Worm (Caenorhabditis elegans) whole organism, L4 larva: ENCODE results near the gene mnk-1.

Source experiments
- D1046.2 ChIP-seq: fragments of 200-800 bp; sonication (Bioruptor generic); IDR thresholded peaks from 2 replicates; pipeline ENCODE4 v1.3.6; 2022; ENCODE audit warnings: missing genetic modification characterization, missing compliant biosample characterization
- F10B5.3 ChIP-seq: sonication (generic microtip); optimal IDR thresholded peaks from 2 replicates; lab custom pipeline; 2016; ENCODE audit warnings: mild to moderate bottlenecking, missing genetic modification characterization, missing compliant biosample characterization
- F26F4.8 ChIP-seq: fragments of 200-800 bp; sonication (Bioruptor generic); conservative IDR thresholded peaks from 2 replicates; pipeline ENCODE4 v1.3.6; 2022; ENCODE audit warnings: missing genetic modification characterization, missing compliant biosample characterization
- F44E2.7 ChIP-seq: fragments of 200-800 bp; sonication (Bioruptor generic); IDR thresholded peaks from 2 replicates; pipeline ENCODE4 v2.1.2; 2022; ENCODE audit warnings: missing genetic modification characterization, missing compliant biosample characterization
- F49E8.2 ChIP-seq: sonication (generic microtip); optimal IDR thresholded peaks from 2 replicates; lab custom pipeline; 2016; ENCODE audit warnings: missing compliant biosample characterization, mild to moderate bottlenecking, missing genetic modification characterization, borderline replicate concordance
- T26A8.4 ChIP-seq: fragments of 200-800 bp; sonication (Bioruptor generic); IDR thresholded peaks from 2 replicates; pipeline ENCODE4 v1.3.6; 2022; ENCODE audit warnings: missing genetic modification characterization, missing compliant biosample characterization
- Y48G9A.11 ChIP-seq: fragments of 200-800 bp; sonication (Bioruptor generic); IDR thresholded peaks from 2 replicates; pipeline ENCODE4 v1.3.6; 2022; ENCODE audit warnings: missing genetic modification reagents, missing genetic modification characterization, missing compliant biosample characterization
- Y75B8A.6 ChIP-seq: fragments of 200-800 bp; sonication (Bioruptor generic); IDR thresholded peaks from 2 replicates; pipeline ENCODE4 v1.3.6; 2022; ENCODE audit warnings: missing genetic modification reagents, missing genetic modification characterization, missing compliant biosample characterization
- aha-1 ChIP-seq: fragments of 150-350 bp; peaks from one replicate; lab custom pipeline; 2014; ENCODE audit warnings: missing biosample characterization, missing genetic modification characterization
- aly-2 ChIP-seq: sonication (generic microtip); optimal IDR thresholded peaks from 2 replicates; lab custom pipeline; 2018; ENCODE audit warnings: missing biosample characterization, missing genetic modification characterization
- ama-1 ChIP-seq: fragments of 150-350 bp; optimal IDR thresholded peaks from 2 replicates; lab custom pipeline; 2014; ENCODE audit warnings: inconsistent platforms, mixed read lengths
- arid-1 ChIP-seq: fragments of 200-800 bp; sonication (Bioruptor generic); conservative IDR thresholded peaks from 2 replicates; pipeline ENCODE4 v1.3.6; 2022; ENCODE audit warnings: missing genetic modification reagents, missing genetic modification characterization, missing compliant biosample characterization
- attf-4 ChIP-seq: sonication (generic microtip); optimal IDR thresholded peaks from 3 replicates; lab custom pipeline; 2017; ENCODE audit warnings: missing biosample characterization, missing genetic modification characterization
- ceh-28 ChIP-seq: fragments of 150-350 bp; optimal IDR thresholded peaks from 2 replicates; lab custom pipeline; 2014; ENCODE audit warnings: missing biosample characterization, missing genetic modification reagents, missing genetic modification characterization
- ceh-44 ChIP-seq: fragments of 200-800 bp; sonication (Bioruptor generic); IDR thresholded peaks from 2 replicates; pipeline ENCODE4 v1.3.6; 2022; ENCODE audit warnings: missing genetic modification reagents, missing genetic modification characterization, missing compliant biosample characterization
- ceh-62 ChIP-seq: sonication (generic microtip); optimal IDR thresholded peaks from 2 replicates; lab custom pipeline; 2017; ENCODE audit warnings: missing biosample characterization, missing genetic modification characterization
- ctbp-1 ChIP-seq: fragments of 200-800 bp; sonication (Bioruptor generic); IDR thresholded peaks from 2 replicates; pipeline ENCODE4 v1.3.6; 2022; ENCODE audit warnings: missing genetic modification reagents, missing genetic modification characterization, missing compliant biosample characterization
- daf-16 ChIP-seq, 3 experiments: sonication (generic microtip); optimal IDR thresholded peaks; 2 replicates each; lab custom pipeline; 2016 to 2017; ENCODE audit warnings: missing genetic modification characterization in 3 of 3, missing genetic modification reagents in 3 of 3, mild to moderate bottlenecking in 2 of 3, missing compliant biosample characterization in 2 of 3, missing biosample characterization in 1 of 3, moderate library complexity in 1 of 3
- dmd-9 ChIP-seq: fragments of 200-800 bp; sonication (Bioruptor generic); IDR thresholded peaks from 2 replicates; pipeline ENCODE4 v1.3.6; 2022; ENCODE audit warnings: missing genetic modification reagents, missing genetic modification characterization, missing compliant biosample characterization
- fos-1 ChIP-seq: fragments of 150-350 bp; optimal IDR thresholded peaks from 2 replicates; lab custom pipeline; 2014; ENCODE audit warnings: missing biosample characterization, missing genetic modification characterization
- gei-8 ChIP-seq: fragments of 200-800 bp; sonication (Bioruptor generic); optimal IDR thresholded peaks from 2 replicates; lab custom pipeline; 2018; ENCODE audit warnings: mild to moderate bottlenecking, missing genetic modification characterization, missing compliant biosample characterization
- hif-1 ChIP-seq, 2 experiments: sonication (generic microtip); optimal IDR thresholded peaks; 2 replicates each; lab custom pipeline; 2016 to 2017; ENCODE audit warnings: missing compliant biosample characterization in 2 of 2, missing genetic modification characterization in 2 of 2, missing genetic modification reagents in 2 of 2, missing genotype in 2 of 2, mild to moderate bottlenecking in 1 of 2
- hlh-11 ChIP-seq: fragments of 200-800 bp; sonication (Bioruptor generic); optimal IDR thresholded peaks from 2 replicates; lab custom pipeline; 2018; ENCODE audit warnings: mild to moderate bottlenecking, missing genetic modification characterization, missing compliant biosample characterization
- hlh-30 ChIP-seq: sonication (generic microtip); optimal IDR thresholded peaks from 2 replicates; lab custom pipeline; 2017; ENCODE audit warnings: antibody characterized with exemption, mild to moderate bottlenecking, missing genetic modification characterization, missing compliant biosample characterization; ENCODE audit not compliant: insufficient read depth
- lin-13 ChIP-seq: fragments of 150-350 bp; optimal IDR thresholded peaks from 2 replicates; lab custom pipeline; 2014; ENCODE audit warnings: missing biosample characterization, missing genetic modification reagents, missing genetic modification characterization
- lin-15B ChIP-seq: fragments of 150-350 bp; sonication (generic microtip); optimal IDR thresholded peaks from 3 replicates; lab custom pipeline; 2014; ENCODE audit warnings: missing biosample characterization, missing genetic modification characterization
- lin-38 ChIP-seq: fragments of 200-800 bp; sonication (Bioruptor generic); IDR thresholded peaks from 2 replicates; pipeline ENCODE4 v1.3.6; 2022; ENCODE audit warnings: missing genetic modification reagents, missing genetic modification characterization, missing compliant biosample characterization
- lsy-2 ChIP-seq, 2 experiments: fragments of 150-350 bp in 1 of 2; sonication (generic microtip) in 1 of 2; optimal IDR thresholded peaks; 2 replicates each; lab custom pipeline; 2014 to 2017; ENCODE audit warnings: missing biosample characterization in 2 of 2, missing genetic modification characterization in 2 of 2
- madf-9 ChIP-seq: fragments of 200-800 bp; sonication (Bioruptor generic); conservative IDR thresholded peaks from 2 replicates; pipeline ENCODE4 v1.3.6; 2022; ENCODE audit warnings: missing genetic modification reagents, missing genetic modification characterization, missing compliant biosample characterization
- mdl-1 ChIP-seq, 2 experiments: fragments of 150-350 bp in 1 of 2; sonication (generic microtip) in 1 of 2; optimal IDR thresholded peaks; 2 replicates each; lab custom pipeline; 2014 to 2017; ENCODE audit warnings: missing biosample characterization in 2 of 2, missing genetic modification characterization in 2 of 2
- mdt-29 ChIP-seq: fragments of 200-800 bp; sonication (Bioruptor generic); IDR thresholded peaks from 2 replicates; pipeline ENCODE4 v1.3.6; 2022; ENCODE audit warnings: missing genetic modification reagents, missing genetic modification characterization, missing compliant biosample characterization
- nhr-102 ChIP-seq: sonication (generic microtip); optimal IDR thresholded peaks from 2 replicates; lab custom pipeline; 2016; ENCODE audit warnings: mild to moderate bottlenecking, missing genetic modification characterization, moderate library complexity, missing compliant biosample characterization
- nhr-28 ChIP-seq: fragments of 150-350 bp; optimal IDR thresholded peaks from 2 replicates; lab custom pipeline; 2014; ENCODE audit warnings: missing biosample characterization, missing genetic modification characterization
- nhr-77 ChIP-seq: fragments of 150-350 bp; optimal IDR thresholded peaks from 2 replicates; lab custom pipeline; 2014; ENCODE audit warnings: missing biosample characterization, missing genetic modification characterization
- pha-4 ChIP-seq, 2 experiments: fragments of 150-350 bp in 1 of 2; fragments of 200-800 bp in 1 of 2; sonication (Bioruptor generic) in 1 of 2; IDR thresholded peaks in 1 of 2; optimal IDR thresholded peaks in 1 of 2; 2 replicates each; pipeline versions ENCODE4 v1.3.6 to Lab custom; 2014 to 2022; ENCODE audit warnings: missing genetic modification characterization in 2 of 2, missing genetic modification reagents in 2 of 2, missing biosample characterization in 1 of 2, missing compliant biosample characterization in 1 of 2
- php-3 ChIP-seq: fragments of 200-800 bp; sonication (Bioruptor generic); IDR thresholded peaks from 2 replicates; pipeline ENCODE4 v1.3.6; 2022; ENCODE audit warnings: missing genetic modification reagents, missing genetic modification characterization, missing compliant biosample characterization
- pqm-1 ChIP-seq: sonication (generic microtip); optimal IDR thresholded peaks from 2 replicates; lab custom pipeline; 2017; ENCODE audit warnings: missing biosample characterization, missing genetic modification characterization
- sdz-12 ChIP-seq: fragments of 200-800 bp; sonication (Bioruptor generic); optimal IDR thresholded peaks from 2 replicates; lab custom pipeline; 2018; ENCODE audit warnings: mild to moderate bottlenecking, missing genetic modification characterization, missing compliant biosample characterization
- snpc-1.2 ChIP-seq: fragments of 200-800 bp; sonication (Bioruptor generic); IDR thresholded peaks from 2 replicates; pipeline ENCODE4 v1.3.6; 2022; ENCODE audit warnings: missing genetic modification reagents, missing genetic modification characterization, missing compliant biosample characterization
- snpc-4 ChIP-seq: fragments of 150-350 bp; optimal IDR thresholded peaks from 2 replicates; lab custom pipeline; 2014; ENCODE audit warnings: missing biosample characterization, missing genetic modification characterization
- spr-1 ChIP-seq: sonication (generic microtip); optimal IDR thresholded peaks from 2 replicates; lab custom pipeline; 2016; ENCODE audit warnings: mild to moderate bottlenecking, missing genetic modification characterization, missing compliant biosample characterization
- unc-39 ChIP-seq: sonication (generic microtip); optimal IDR thresholded peaks from 2 replicates; lab custom pipeline; 2017; ENCODE audit warnings: missing biosample characterization, missing genetic modification characterization
- unc-62 ChIP-seq, 3 experiments: fragments of 150-350 bp in 1 of 3; sonication (generic microtip); optimal IDR thresholded peaks in 2 of 3; peaks in 1 of 3; 1 replicate in 1 of 3; 2 replicates in 2 of 3; lab custom pipeline; 2014 to 2017; ENCODE audit warnings: missing biosample characterization in 3 of 3, missing genetic modification characterization in 3 of 3, missing genetic modification reagents in 3 of 3, missing genotype in 1 of 3
- vab-7 ChIP-seq: fragments of 200-800 bp; sonication (Bioruptor generic); IDR thresholded peaks from 2 replicates; pipeline ENCODE4 v1.3.6; 2022; ENCODE audit warnings: missing genetic modification reagents, missing genetic modification characterization, missing compliant biosample characterization
- zag-1 ChIP-seq: fragments of 150-350 bp; optimal IDR thresholded peaks from 2 replicates; lab custom pipeline; 2014; ENCODE audit warnings: missing biosample characterization, missing genetic modification characterization
- zip-2 ChIP-seq: fragments of 150-350 bp; optimal IDR thresholded peaks from 2 replicates; lab custom pipeline; 2014; ENCODE audit warnings: missing biosample characterization, missing genetic modification characterization
- ztf-11 ChIP-seq: fragments of 150-350 bp; optimal IDR thresholded peaks from 2 replicates; lab custom pipeline; 2014; ENCODE audit warnings: missing biosample characterization, missing genetic modification characterization
- ztf-7 ChIP-seq: fragments of 150-350 bp; optimal IDR thresholded peaks from 2 replicates; lab custom pipeline; 2014; ENCODE audit warnings: missing biosample characterization, missing genetic modification characterization

Gene mnk-1

ce11 chrII:10563368-10563767 is 8.5 kb upstream of the mnk-1 start, which contains the start of gene cdc-48.1 (continued):
- peak; percentile 92 for TF ChIP-seq zag-1 (tag; lab: Kevin White, UChicago)
- TF ChIP-seq madf-9 (GFP tag; lab: Robert Waterston, UW) = peak; percentile 99
- TF ChIP-seq lsy-2 (tag; optimal IDR thresholded peaks at IDR 0.05; lab: Kevin White, UChicago) = peak; percentile 99
- peak; percentile 58 for TF ChIP-seq ztf-11 (tag; lab: Kevin White, UChicago)
- TF ChIP-seq ztf-7 (tag; lab: Kevin White, UChicago) = peak; percentile 96
- TF ChIP-seq ceh-44 = peak; percentile 96
- TF ChIP-seq lin-13 (GFP tag; lab: Kevin White, UChicago) = peak; percentile 100
- peak; percentile 89 to 97 for TF ChIP-seq hif-1 (tag; optimal IDR thresholded peaks at IDR 0.05; lab: Kevin White, UChicago)
- peak; percentile 97 for TF ChIP-seq D1046.2 (GFP tag; lab: Robert Waterston, UW)
- peak; percentile 98 for TF ChIP-seq mdt-29
- peak; percentile 49 for TF ChIP-seq ceh-62
- TF ChIP-seq F49E8.2 (tag; lab: Kevin White, UChicago) = peak; percentile 97
- peak; percentile 90 for TF ChIP-seq aly-2
- peak; percentile 95 for TF ChIP-seq zip-2 (tag; lab: Kevin White, UChicago)
- peak; percentile 98 for TF ChIP-seq spr-1
- TF ChIP-seq pha-4 (GFP tag; IDR thresholded peaks at IDR 0.05; lab: Robert Waterston, UW) = peak; percentile 99
- peak; percentile 100 for TF ChIP-seq pha-4 (tag; optimal IDR thresholded peaks at IDR 0.05; lab: Kevin White, UChicago)
- TF ChIP-seq snpc-1.2 = peak; percentile 94
- peak; percentile 100 for TF ChIP-seq lin-38 (GFP tag; lab: Robert Waterston, UW)
- peak; percentile 99 for TF ChIP-seq hlh-30 (tag; lab: Kevin White, UChicago)
- peak; percentile 96 for TF ChIP-seq php-3 (GFP tag; lab: Robert Waterston, UW)
- TF ChIP-seq sdz-12 (GFP tag; lab: Kevin White, UChicago) = peak; percentile 96
- TF ChIP-seq lin-15B (tag; lab: Kevin White, UChicago) = peak; percentile 100
- TF ChIP-seq snpc-4 = peak; percentile 62
- peak; percentile 99 for TF ChIP-seq ctbp-1 (GFP tag; lab: Robert Waterston, UW)
- peak; percentile 92 for TF ChIP-seq F10B5.3 (tag; lab: Kevin White, UChicago)
- peak; percentile 72 for TF ChIP-seq ceh-28 (tag; lab: Kevin White, UChicago)
- peak; percentile 73 for TF ChIP-seq attf-4 (tag; lab: Kevin White, UChicago)
- TF ChIP-seq nhr-102 (tag; lab: Kevin White, UChicago) = peak; percentile 98

ce11 chrII:10559671-10560184 is 4.9 kb upstream of the mnk-1 start:
- TF ChIP-seq dmd-9 (GFP tag; lab: Robert Waterston, UW) = no peak
- peak in 1 of 2 experiments; percentile 95 for TF ChIP-seq unc-62 (GFP tag; optimal IDR thresholded peaks at IDR 0.05 in 1 of 2; lab: Kevin White, UChicago)
- no peak for TF ChIP-seq unc-62 (tag; optimal IDR thresholded peaks at IDR 0.05; lab: Kevin White, UChicago)
- TF ChIP-seq mdl-1 (tag; optimal IDR thresholded peaks at IDR 0.05; lab: Kevin White, UChicago) = no peak
- TF ChIP-seq nhr-28 = peak; percentile 32
- peak in 1 of 2 experiments; percentile 16 for TF ChIP-seq daf-16 (GFP tag; optimal IDR thresholded peaks at IDR 0.05; lab: Kevin White, UChicago)
- peak; percentile 75 for TF ChIP-seq daf-16 (tag; optimal IDR thresholded peaks at IDR 0.05; lab: Kevin White, UChicago)
- no peak for TF ChIP-seq unc-39
- no peak for TF ChIP-seq nhr-77
- TF ChIP-seq snpc-4 = no peak
- TF ChIP-seq arid-1 (GFP tag; lab: Robert Waterston, UW) = no peak; the same call in 1 of the 2 replicates
- TF ChIP-seq php-3 (GFP tag; lab: Robert Waterston, UW) = 0 out of 2 replicates have a peak, but pooled peaks have one; percentile 11
- TF ChIP-seq ztf-7 (tag; lab: Kevin White, UChicago) = no peak
- TF ChIP-seq hif-1 (tag; optimal IDR thresholded peaks at IDR 0.05; lab: Kevin White, UChicago) = no peak
- TF ChIP-seq hlh-11 (tag; lab: Kevin White, UChicago) = no peak
- 0 out of 2 replicates have a peak, but pooled peaks have one; percentile 13 for TF ChIP-seq ctbp-1 (GFP tag; lab: Robert Waterston, UW)
- TF ChIP-seq Y48G9A.11 (GFP tag; lab: Robert Waterston, UW) = no peak
- TF ChIP-seq D1046.2 (GFP tag; lab: Robert Waterston, UW) = no peak
- TF ChIP-seq fos-1 (tag; lab: Kevin White, UChicago) = no peak
- TF ChIP-seq lsy-2 (tag; optimal IDR thresholded peaks at IDR 0.05; lab: Kevin White, UChicago) = peak in 1 of 2 experiments; percentile 29
- no peak for TF ChIP-seq F26F4.8 (GFP tag; lab: Robert Waterston, UW)
- peak; percentile 33 for TF ChIP-seq pqm-1 (tag; lab: Kevin White, UChicago)
- no peak for TF ChIP-seq F44E2.7 (GFP tag; lab: Robert Waterston, UW)
- peak; percentile 1 for TF ChIP-seq ama-1
- TF ChIP-seq aha-1 (tag; lab: Kevin White, UChicago) = no peak
- TF ChIP-seq lin-15B (tag; lab: Kevin White, UChicago) = no peak
- TF ChIP-seq T26A8.4 (GFP tag; lab: Robert Waterston, UW) = no peak
- no peak for TF ChIP-seq vab-7 (GFP tag; lab: Robert Waterston, UW)
- peak; percentile 25 for TF ChIP-seq gei-8 (GFP tag; lab: Kevin White, UChicago)
- TF ChIP-seq Y75B8A.6 (GFP tag; lab: Robert Waterston, UW) = 0 out of 2 replicates have a peak, but pooled peaks have one; percentile 49
